Fruit fly (Drosophila melanogaster) whole organism, embryonic: Measurements from ENCODE around the gene CG7298.

Experiments used
- Aef1 ChIP-seq: fragments of 200-800 bp; sonication (Bioruptor generic); IDR thresholded peaks from 3 replicates; pipeline ENCODE4 v1.3.6; 2022; ENCODE audit warnings: missing biosample characterization, missing genetic modification characterization
- C15 ChIP-seq: fragments of 200-800 bp; sonication (Bioruptor generic); IDR thresholded peaks from 3 replicates; pipeline ENCODE4 v1.3.6; 2022; ENCODE audit warnings: missing biosample characterization, missing genetic modification characterization
- CG10147 ChIP-seq: fragments of 200-800 bp; sonication (Bioruptor generic); optimal IDR thresholded peaks from 2 replicates; lab custom pipeline; 2019; ENCODE audit warnings: missing biosample characterization, mild to moderate bottlenecking, missing genetic modification characterization, moderate library complexity
- CG10267 ChIP-seq: fragments of 200-800 bp; sonication (Bioruptor generic); optimal IDR thresholded peaks from 2 replicates; lab custom pipeline; 2018; ENCODE audit warnings: missing biosample characterization, mild to moderate bottlenecking, missing genetic modification characterization, moderate library complexity
- CG10959 ChIP-seq: fragments of 200-800 bp; sonication (Bioruptor generic); IDR thresholded peaks from 2 replicates; pipeline ENCODE4 v1.3.6; 2022; ENCODE audit warnings: missing biosample characterization, missing genetic modification characterization
- CG11560 ChIP-seq: fragments of 200-800 bp; sonication (Bioruptor generic); IDR thresholded peaks from 3 replicates; pipeline ENCODE4 v1.3.6; 2022; ENCODE audit warnings: missing biosample characterization, missing genetic modification characterization
- CG12769 ChIP-seq: fragments of 200-800 bp; sonication (Bioruptor generic); optimal IDR thresholded peaks from 2 replicates; lab custom pipeline; 2019; ENCODE audit warnings: missing biosample characterization, mild to moderate bottlenecking, missing genetic modification characterization, moderate library complexity
- CG13424 ChIP-seq: fragments of 200-800 bp; sonication (Bioruptor generic); optimal IDR thresholded peaks from 2 replicates; lab custom pipeline; 2019; ENCODE audit warnings: missing biosample characterization, mild to moderate bottlenecking, missing genetic modification characterization, moderate library complexity
- CG14710 ChIP-seq: fragments of 200-800 bp; sonication (Bioruptor generic); optimal IDR thresholded peaks from 3 replicates; lab custom pipeline; 2019; ENCODE audit warnings: missing biosample characterization, mild to moderate bottlenecking, missing genetic modification characterization, moderate library complexity
- CG2202 ChIP-seq: fragments of 200-800 bp; sonication (Bioruptor generic); optimal IDR thresholded peaks from 2 replicates; lab custom pipeline; 2018; ENCODE audit warnings: missing biosample characterization, mild to moderate bottlenecking, missing genetic modification characterization
- CG30431 ChIP-seq: fragments of 200-800 bp; sonication (Bioruptor generic); optimal IDR thresholded peaks from 2 replicates; lab custom pipeline; 2017; ENCODE audit warnings: missing biosample characterization, missing genetic modification characterization
- CG4617 ChIP-seq: fragments of 200-800 bp; sonication (Bioruptor generic); optimal IDR thresholded peaks from 3 replicates; lab custom pipeline; 2016; ENCODE audit warnings: missing biosample characterization, missing genetic modification characterization, borderline replicate concordance
- CG7987 ChIP-seq: fragments of 200-800 bp; sonication (Bioruptor generic); optimal IDR thresholded peaks from 2 replicates; lab custom pipeline; 2018; ENCODE audit warnings: missing biosample characterization, mild to moderate bottlenecking, missing genetic modification characterization, moderate library complexity
- CG8281 ChIP-seq: fragments of 200-800 bp; sonication (Bioruptor generic); optimal IDR thresholded peaks from 2 replicates; lab custom pipeline; 2018; ENCODE audit warnings: missing biosample characterization, mild to moderate bottlenecking, missing genetic modification characterization, moderate library complexity
- CG8924 ChIP-seq: fragments of 200-800 bp; optimal IDR thresholded peaks from 3 replicates; lab custom pipeline; 2019; ENCODE audit warnings: missing biosample characterization, mild to moderate bottlenecking, missing genetic modification characterization, moderate library complexity
- CG9932 ChIP-seq: fragments of 200-800 bp; sonication (Bioruptor generic); IDR thresholded peaks from 2 replicates; pipeline ENCODE4 v1.3.6; 2022; ENCODE audit warnings: missing biosample characterization, missing genetic modification characterization
- Deaf1 ChIP-seq: fragments of 200-800 bp; optimal IDR thresholded peaks from 3 replicates; lab custom pipeline; 2019; ENCODE audit warnings: missing biosample characterization, mild to moderate bottlenecking, missing genetic modification characterization, moderate library complexity
- Doc3 ChIP-seq: fragments of 200-800 bp; sonication (Bioruptor generic); IDR thresholded peaks from 3 replicates; pipeline ENCODE4 v1.3.6; 2022; ENCODE audit warnings: missing biosample characterization, missing genetic modification characterization; ENCODE audit not compliant: partially characterized antibody
- Drgx ChIP-seq: fragments of 200-800 bp; sonication (Bioruptor generic); IDR thresholded peaks from 2 replicates; pipeline ENCODE4 v1.3.6; 2022; ENCODE audit warnings: missing biosample characterization, missing genetic modification characterization
- Eip74EF ChIP-seq, 2 experiments: fragments of 200-800 bp in 1 of 2; fragments of >200 bp in 1 of 2; sonication (Bioruptor generic) in 1 of 2; optimal IDR thresholded peaks; 2 replicates each; lab custom pipeline; 2017 to 2019; ENCODE audit warnings: missing biosample characterization in 2 of 2, missing genetic modification characterization in 2 of 2, mild to moderate bottlenecking in 1 of 2, moderate library complexity in 1 of 2
- Fer3 ChIP-seq: fragments of 200-800 bp; sonication (Bioruptor generic); optimal IDR thresholded peaks from 2 replicates; lab custom pipeline; 2018; ENCODE audit warnings: missing biosample characterization, mild to moderate bottlenecking, missing genetic modification characterization, moderate library complexity
- GATAe ChIP-seq: fragments of 200-800 bp; sonication (Bioruptor generic); conservative IDR thresholded peaks from 2 replicates; pipeline ENCODE4 v1.3.6; 2022; ENCODE audit warnings: missing biosample characterization, missing genetic modification characterization
- Hr78 ChIP-seq, 2 experiments: fragments of 200-800 bp in 1 of 2; fragments of >200 bp in 1 of 2; sonication (Bioruptor generic) in 1 of 2; optimal IDR thresholded peaks; 2 replicates each; lab custom pipeline; 2017 to 2019; ENCODE audit warnings: missing biosample characterization in 2 of 2, missing genetic modification characterization in 2 of 2, mild to moderate bottlenecking in 1 of 2, moderate library complexity in 1 of 2
- NfI ChIP-seq: fragments of 200-800 bp; sonication (Bioruptor generic); optimal IDR thresholded peaks from 3 replicates; lab custom pipeline; 2018; ENCODE audit warnings: missing biosample characterization, mild to moderate bottlenecking, missing genetic modification characterization, moderate library complexity
- Side ChIP-seq: fragments of 200-800 bp; sonication (Bioruptor generic); optimal IDR thresholded peaks from 2 replicates; lab custom pipeline; 2016; ENCODE audit warnings: missing biosample characterization, missing genetic modification characterization
- Usf ChIP-seq: fragments of 200-800 bp; sonication (Bioruptor generic); optimal IDR thresholded peaks from 2 replicates; lab custom pipeline; 2017; ENCODE audit warnings: missing genotype, missing biosample characterization, missing genetic modification characterization
- ab ChIP-seq: fragments of 200-800 bp; sonication (Bioruptor generic); optimal IDR thresholded peaks from 2 replicates; lab custom pipeline; 2016; ENCODE audit warnings: missing biosample characterization, missing genetic modification characterization
- al ChIP-seq: fragments of 200-800 bp; sonication (Bioruptor generic); IDR thresholded peaks from 2 replicates; pipeline ENCODE4 v1.3.6; 2022; ENCODE audit warnings: missing biosample characterization, missing genetic modification characterization
- br ChIP-seq: fragments of >200 bp; optimal IDR thresholded peaks from 2 replicates; lab custom pipeline; 2017
- cg ChIP-seq: fragments of 200-800 bp; sonication (Bioruptor generic); optimal IDR thresholded peaks from 3 replicates; lab custom pipeline; 2019; ENCODE audit warnings: missing biosample characterization, mild to moderate bottlenecking, missing genetic modification characterization, moderate library complexity
- chinmo ChIP-seq: fragments of 200-800 bp; sonication (Bioruptor generic); IDR thresholded peaks from 4 replicates; pipeline ENCODE4 v1.3.6; 2022; ENCODE audit warnings: missing biosample characterization, missing genetic modification characterization; ENCODE audit not compliant: partially characterized antibody
- dpn ChIP-seq, 2 experiments: fragments of 200-800 bp; sonication (Bioruptor generic); optimal IDR thresholded peaks; 3 replicates each; lab custom pipeline; 2016; ENCODE audit warnings: missing biosample characterization in 2 of 2, missing genetic modification characterization in 2 of 2
- dysf ChIP-seq: fragments of 200-800 bp; sonication (Bioruptor generic); IDR thresholded peaks from 3 replicates; pipeline ENCODE4 v1.3.6; 2022; ENCODE audit warnings: missing biosample characterization, missing genetic modification characterization
- ewg ChIP-seq: fragments of 200-800 bp; sonication (Bioruptor generic); optimal IDR thresholded peaks from 3 replicates; lab custom pipeline; 2017; ENCODE audit warnings: mild to moderate bottlenecking, missing biosample characterization, missing genetic modification reagents, missing genetic modification characterization
- gce ChIP-seq: fragments of 200-800 bp; sonication (Bioruptor generic); IDR thresholded peaks from 3 replicates; pipeline ENCODE4 v1.3.6; 2022; ENCODE audit warnings: missing biosample characterization, missing genetic modification characterization
- gem ChIP-seq: fragments of 200-800 bp; sonication (Bioruptor generic); optimal IDR thresholded peaks from 2 replicates; lab custom pipeline; 2019; ENCODE audit warnings: missing biosample characterization, mild to moderate bottlenecking, missing genetic modification characterization, moderate library complexity
- gsb ChIP-seq: fragments of 200-800 bp; sonication (Bioruptor generic); IDR thresholded peaks from 2 replicates; pipeline ENCODE4 v1.3.6; 2022; ENCODE audit warnings: missing biosample characterization, missing genetic modification characterization
- ham ChIP-seq: fragments of 200-800 bp; sonication (Bioruptor generic); IDR thresholded peaks from 2 replicates; pipeline ENCODE4 v1.3.6; 2022; ENCODE audit warnings: missing biosample characterization, missing genetic modification characterization
- kay ChIP-seq: fragments of 200-800 bp; sonication (Bioruptor generic); optimal IDR thresholded peaks from 2 replicates; lab custom pipeline; 2016; ENCODE audit warnings: missing biosample characterization, missing genetic modification characterization
- knrl ChIP-seq: fragments of 200-800 bp; sonication (Bioruptor generic); IDR thresholded peaks from 3 replicates; pipeline ENCODE4 v1.3.6; 2022; ENCODE audit warnings: missing biosample characterization, missing genetic modification characterization; ENCODE audit not compliant: partially characterized antibody
- lab ChIP-seq: fragments of 200-800 bp; sonication (Bioruptor generic); optimal IDR thresholded peaks from 3 replicates; lab custom pipeline; 2017; ENCODE audit warnings: missing biosample characterization, missing genetic modification characterization, mild to moderate bottlenecking, moderate library complexity, missing genetic modification reagents
- lilli ChIP-seq: fragments of 200-800 bp; sonication (Bioruptor generic); optimal IDR thresholded peaks from 3 replicates; lab custom pipeline; 2016; ENCODE audit warnings: missing biosample characterization, missing genetic modification characterization
- mam ChIP-seq: fragments of 200-800 bp; sonication (Bioruptor generic); optimal IDR thresholded peaks from 3 replicates; lab custom pipeline; 2016; ENCODE audit warnings: missing biosample characterization, missing genetic modification characterization
- row ChIP-seq: fragments of 200-800 bp; sonication (Bioruptor generic); IDR thresholded peaks from 3 replicates; pipeline ENCODE4 v1.3.6; 2022; ENCODE audit warnings: missing biosample characterization, missing genetic modification characterization
- run ChIP-seq: fragments of 200-800 bp; sonication (Bioruptor generic); optimal IDR thresholded peaks from 3 replicates; lab custom pipeline; 2018; ENCODE audit warnings: missing biosample characterization, mild to moderate bottlenecking, missing genetic modification characterization
- sima ChIP-seq: fragments of 200-800 bp; sonication (Bioruptor generic); optimal IDR thresholded peaks from 2 replicates; lab custom pipeline; 2016; ENCODE audit warnings: missing biosample characterization, missing genetic modification characterization
- slbo ChIP-seq: fragments of 200-800 bp; sonication (Bioruptor generic); IDR thresholded peaks from 2 replicates; pipeline ENCODE4 v1.3.6; 2022; ENCODE audit warnings: missing biosample characterization, missing genetic modification characterization
- sna ChIP-seq: fragments of 200-800 bp; sonication (Bioruptor generic); IDR thresholded peaks from 2 replicates; pipeline ENCODE4 v1.3.6; 2022; ENCODE audit warnings: missing biosample characterization, missing genetic modification characterization; ENCODE audit not compliant: partially characterized antibody
- tin ChIP-seq: fragments of 200-800 bp; sonication (Bioruptor generic); optimal IDR thresholded peaks from 3 replicates; lab custom pipeline; 2016; ENCODE audit warnings: missing biosample characterization, missing genetic modification characterization
- zf30C ChIP-seq: fragments of 200-800 bp; sonication (Bioruptor generic); optimal IDR thresholded peaks from 3 replicates; lab custom pipeline; 2018; ENCODE audit warnings: missing biosample characterization, mild to moderate bottlenecking, missing genetic modification characterization

CG7298 gene

DNA sequence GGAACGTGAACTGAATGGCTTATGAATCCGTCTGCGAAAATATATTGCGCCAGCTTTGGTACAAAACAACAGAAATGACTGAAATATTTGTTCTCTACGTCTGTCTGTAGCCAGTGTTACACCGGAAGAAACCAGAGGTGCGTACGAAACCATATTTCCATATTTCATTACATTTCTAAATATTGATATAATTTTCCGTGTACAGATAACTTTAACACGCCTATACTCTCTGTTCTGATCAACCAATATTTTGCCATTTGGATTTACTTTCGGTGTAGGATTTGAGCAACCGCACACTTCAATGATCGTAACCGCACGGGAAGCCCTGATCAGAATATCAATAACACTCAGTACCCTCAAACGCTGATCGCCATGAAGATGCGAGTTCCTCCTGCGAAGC, 8.8 kb downstream of the CG7298 start (continued):
- peak; percentile 74 for TF ChIP-seq slbo (GFP tag; lab: Robert Waterston, UW)
- 0 out of 2 replicates have a peak, but pooled peaks have one; percentile 35 for TF ChIP-seq gsb (GFP tag; lab: Robert Waterston, UW)
- no peak for TF ChIP-seq Eip74EF (GFP tag; optimal IDR thresholded peaks at IDR 0.05; lab: Kevin White, UChicago)
- TF ChIP-seq kay (GFP tag; lab: Kevin White, UChicago): no peak
- no peak for TF ChIP-seq CG11560 (tag; lab: Robert Waterston, UW)
- no peak for TF ChIP-seq CG8281
- no peak for TF ChIP-seq sna
- peak; percentile 48 for TF ChIP-seq lilli (GFP tag; lab: Kevin White, UChicago)
- peak; percentile 14; the same call in 1 of the 3 replicates for TF ChIP-seq Aef1 (GFP tag; lab: Robert Waterston, UW)
- TF ChIP-seq zf30C: no peak
- TF ChIP-seq lab (GFP tag; lab: Kevin White, UChicago): peak; percentile 48
- no peak for TF ChIP-seq sima (GFP tag; lab: Kevin White, UChicago)
- TF ChIP-seq Deaf1 (tag; lab: Kevin White, UChicago): no peak
- TF ChIP-seq CG10267 (tag; lab: Kevin White, UChicago): peak; percentile 1
- peak; percentile 61 for TF ChIP-seq CG9932
- peak; percentile 72 for TF ChIP-seq CG12769 (tag; lab: Kevin White, UChicago)
- TF ChIP-seq dysf (GFP tag; lab: Robert Waterston, UW): peak; percentile 58
- TF ChIP-seq chinmo (GFP tag; lab: Robert Waterston, UW): 0 out of 4 replicates have a peak, but pooled peaks have one; percentile 35
- peak; percentile 25 for TF ChIP-seq CG13424 (tag; lab: Kevin White, UChicago)
- no peak for TF ChIP-seq CG4617 (GFP tag; lab: Kevin White, UChicago)
- no peak for TF ChIP-seq Doc3 (GFP tag; lab: Robert Waterston, UW)
- TF ChIP-seq mam: peak; percentile 39
- TF ChIP-seq dpn (GFP tag; optimal IDR thresholded peaks at IDR 0.05; lab: Kevin White, UChicago): peak; percentile 38 to 50
- no peak for TF ChIP-seq knrl (GFP tag; lab: Robert Waterston, UW)
- TF ChIP-seq ewg (GFP tag; lab: Kevin White, UChicago): no peak
- no peak for TF ChIP-seq cg (GFP tag; lab: Kevin White, UChicago)
- TF ChIP-seq gem (tag; lab: Kevin White, UChicago): peak; percentile 62
- no peak for TF ChIP-seq CG2202 (tag; lab: Kevin White, UChicago)
- TF ChIP-seq GATAe (GFP tag; lab: Robert Waterston, UW): no peak
- TF ChIP-seq CG30431 (GFP tag; lab: Kevin White, UChicago): peak; percentile 7
- no peak for TF ChIP-seq CG14710
- TF ChIP-seq Fer3 (tag; lab: Kevin White, UChicago): peak; percentile 48
- no peak for TF ChIP-seq Usf (GFP tag; lab: Kevin White, UChicago)
- peak; percentile 35 for TF ChIP-seq NfI (GFP tag; lab: Kevin White, UChicago)
- TF ChIP-seq CG10147 (GFP tag; lab: Kevin White, UChicago): no peak
- no peak for TF ChIP-seq CG7987 (GFP tag; lab: Kevin White, UChicago)
- peak; percentile 31 for TF ChIP-seq tin (GFP tag; lab: Kevin White, UChicago)
- TF ChIP-seq br (lab: Kevin White, UChicago): no peak
- TF ChIP-seq gce: no peak
- peak; percentile 68 for TF ChIP-seq row (GFP tag; lab: Robert Waterston, UW)
- no peak for TF ChIP-seq C15
- TF ChIP-seq run (tag; lab: Kevin White, UChicago): no peak
- TF ChIP-seq CG10959 (GFP tag; lab: Robert Waterston, UW): peak; percentile 41; the same call in 1 of the 2 replicates
- TF ChIP-seq CG8924 (tag; lab: Kevin White, UChicago): peak; percentile 28
- peak; percentile 49 for TF ChIP-seq Drgx
- TF ChIP-seq Side (GFP tag; lab: Kevin White, UChicago): no peak
- no peak for TF ChIP-seq ab (GFP tag; lab: Kevin White, UChicago)
- no peak for TF ChIP-seq ham (GFP tag; lab: Robert Waterston, UW)
- peak; percentile 49; the same call in 1 of the 2 replicates for TF ChIP-seq al (GFP tag; lab: Robert Waterston, UW)
- no peak for TF ChIP-seq Hr78 (GFP tag; optimal IDR thresholded peaks at IDR 0.05; lab: Kevin White, UChicago)
